Fruit fly (Drosophila melanogaster): ENCODE results near the gene Eig71Eg.

The Eig71Eg gene

dm6 chr3L:15690711-15691591, 33.5 kb downstream of the Eig71Eg start:
- TF ChIP-seq lz (GFP tag; optimal IDR thresholded peaks at IDR 0.05) = no peak
- TF ChIP-seq salr (GFP tag; optimal IDR thresholded peaks at IDR 0.05) = no peak
- no peak for TF ChIP-seq Eip75B (GFP tag; optimal IDR thresholded peaks at IDR 0.05)
- no peak for TF ChIP-seq achi (GFP tag; optimal IDR thresholded peaks at IDR 0.05)
- no peak for TF ChIP-seq dac (GFP tag; optimal IDR thresholded peaks at IDR 0.05)
- TF ChIP-seq CG6163 (GFP tag; IDR thresholded peaks at IDR 0.05) = no peak
- no peak for TF ChIP-seq CG8632 (GFP tag; optimal IDR thresholded peaks at IDR 0.05)
- TF ChIP-seq CG11902 (GFP tag; optimal IDR thresholded peaks at IDR 0.05) = no peak
- TF ChIP-seq fd85E (GFP tag; optimal IDR thresholded peaks at IDR 0.05) = no peak
- TF ChIP-seq CG16779 (tag; optimal IDR thresholded peaks at IDR 0.05) = no peak
- TF ChIP-seq Hr39 (GFP tag; optimal IDR thresholded peaks at IDR 0.05) = no peak
- TF ChIP-seq topi (GFP tag; optimal IDR thresholded peaks at IDR 0.05) = no peak
- no peak for TF ChIP-seq CG1621 (tag; optimal IDR thresholded peaks at IDR 0.05)
- TF ChIP-seq Hr4 (GFP tag; optimal IDR thresholded peaks at IDR 0.05) = no peak
- TF ChIP-seq Hr38 (GFP tag; optimal IDR thresholded peaks at IDR 0.05) = no peak
- no peak for TF ChIP-seq CG8319 (GFP tag; optimal IDR thresholded peaks at IDR 0.05)
- peak; percentile 68 for TF ChIP-seq Met (GFP tag; optimal IDR thresholded peaks at IDR 0.05)
- TF ChIP-seq cyc (GFP tag; optimal IDR thresholded peaks at IDR 0.05) = peak; percentile 18
- TF ChIP-seq Sox14 (GFP tag; optimal IDR thresholded peaks at IDR 0.05) = no peak
- TF ChIP-seq svp (GFP tag) = peak; percentile 77
- TF ChIP-seq fd59A (GFP tag; optimal IDR thresholded peaks at IDR 0.05) = no peak
- no peak for TF ChIP-seq Sox102F (GFP tag; optimal IDR thresholded peaks at IDR 0.05)
- TF ChIP-seq acj6 (GFP tag; optimal IDR thresholded peaks at IDR 0.05) = no peak
- TF ChIP-seq CG6854 (GFP tag; optimal IDR thresholded peaks at IDR 0.05) = no peak
- TF ChIP-seq CG10669 (GFP tag; optimal IDR thresholded peaks at IDR 0.05) = no peak
- TF ChIP-seq Smox (GFP tag; optimal IDR thresholded peaks at IDR 0.05) = no peak
- peak; percentile 60 for TF ChIP-seq fkh (GFP tag; optimal IDR thresholded peaks at IDR 0.05)
- TF ChIP-seq CG34406 (GFP tag; optimal IDR thresholded peaks at IDR 0.05) = no peak
- TF ChIP-seq CG11762 (GFP tag; optimal IDR thresholded peaks at IDR 0.05; ENCODE audit: insufficient read depth) = no peak
- TF ChIP-seq Ets96B (tag; optimal IDR thresholded peaks at IDR 0.05) = no peak

dm6 chr3L:15691968-15692367, 34.5 kb downstream of the Eig71Eg start, which contains the start of gene CG34451:
Gene CG34451, minus strand, starts transcription at chr3L:15692068.
- TF ChIP-seq CG1621 (tag; optimal IDR thresholded peaks at IDR 0.05) = no peak
- TF ChIP-seq Hr38 (GFP tag; optimal IDR thresholded peaks at IDR 0.05) = no peak
- no peak for TF ChIP-seq Eip93F (GFP tag; optimal IDR thresholded peaks at IDR 0.05)
- no peak for TF ChIP-seq dsx (GFP tag; optimal IDR thresholded peaks at IDR 0.05; ENCODE audit: poor library complexity, severe bottlenecking)
- no peak for TF ChIP-seq Hr39 (GFP tag; optimal IDR thresholded peaks at IDR 0.05)
- TF ChIP-seq CG31627 (GFP tag; optimal IDR thresholded peaks at IDR 0.05) = no peak
- TF ChIP-seq cyc (GFP tag; optimal IDR thresholded peaks at IDR 0.05) = no peak
- TF ChIP-seq acj6 (GFP tag; optimal IDR thresholded peaks at IDR 0.05) = no peak
- TF ChIP-seq lz (GFP tag; optimal IDR thresholded peaks at IDR 0.05) = no peak
- TF ChIP-seq CG6854 (GFP tag; optimal IDR thresholded peaks at IDR 0.05) = no peak
- TF ChIP-seq eg (GFP tag; IDR thresholded peaks at IDR 0.05) = no peak
- TF ChIP-seq vri (GFP tag; optimal IDR thresholded peaks at IDR 0.05) = no peak
- TF ChIP-seq pdm3 (GFP tag; optimal IDR thresholded peaks at IDR 0.05) = no peak
- no peak for TF ChIP-seq CG32006 (GFP tag; optimal IDR thresholded peaks at IDR 0.05)

dm6 chr3L:15692388-15692787, 35.0 kb downstream of the Eig71Eg start:
- no peak for TF ChIP-seq Hr38 (GFP tag; optimal IDR thresholded peaks at IDR 0.05)
